Fruit fly (Drosophila melanogaster) S2 (cell line): ENCODE measurements around the gene CG13364.
"Not testable (repeated sequence)": the region's sequence is repeated elsewhere in the genome, so short reads cannot be mapped to it uniquely, and the experiment has no call there.

Experiments used
- CG8478 ChIP-seq: fragments of >200 bp; optimal IDR thresholded peaks from 2 replicates; lab custom pipeline; 2018
- CTCF ChIP-seq, 2 experiments: fragments of >200 bp; optimal IDR thresholded peaks; 2 replicates each; lab custom pipeline; 2018

dm6 chrX:644461-644860 is 19.5 kb upstream of the CG13364 start, which contains the start of gene CG13367:
- TF ChIP-seq CG8478 (lab: Kevin White, UChicago); CTCF (optimal IDR thresholded peaks at IDR 0.05; lab: Kevin White, UChicago): not testable (repeated sequence)
